Fruit fly (Drosophila melanogaster): ENCODE results near the gene Tango4.

Gene Tango4

dm6 chrX:12017815-12018439, 2.9 kb upstream of the Tango4 start, which contains the start of gene Chrac-16:
TSS of gene Chrac-16 (minus strand) at chrX:12017961.
- TF ChIP-seq woc (GFP tag; optimal IDR thresholded peaks at IDR 0.05) (peak; percentile 30), HLH106 (tag; optimal IDR thresholded peaks at IDR 0.05) (peak; percentile 2), Abd-B (GFP tag; optimal IDR thresholded peaks at IDR 0.05) (no peak), Jra (GFP tag; optimal IDR thresholded peaks at IDR 0.05) (no peak), Rel (GFP tag; optimal IDR thresholded peaks at IDR 0.05) (no peak), Rel (tag; optimal IDR thresholded peaks at IDR 0.05) (peak; percentile 32)

- TF ChIP-seq ey (GFP tag; optimal IDR thresholded peaks at IDR 0.05) (no peak), dmrt93B (GFP tag; optimal IDR thresholded peaks at IDR 0.05) (no peak), Jra (GFP tag; optimal IDR thresholded peaks at IDR 0.05) (no peak), CG9705 (GFP tag; optimal IDR thresholded peaks at IDR 0.05) (no peak), Rel (GFP tag; optimal IDR thresholded peaks at IDR 0.05) (no peak), Rel (tag; optimal IDR thresholded peaks at IDR 0.05) (peak; percentile 38), Dif (GFP tag; optimal IDR thresholded peaks at IDR 0.05; ENCODE audit: partially characterized antibody) (no peak), psq (GFP tag; optimal IDR thresholded peaks at IDR 0.05) (peak; percentile 87), dl (GFP tag; optimal IDR thresholded peaks at IDR 0.05; ENCODE audit: insufficient read depth in 1 of 2, partially characterized antibody in 2 of 2) (no peak), N (GFP tag; optimal IDR thresholded peaks at IDR 0.05) (no peak)
Measured at dm6 chrX:12018440-12019101, 2.3 kb upstream of the Tango4 start, which contains the start of gene Lsm12a. TSS of gene Lsm12a (plus strand) at chrX:12018640.

dm6 chrX:12021750-12022149, 882 bp downstream of the Tango4 start:
- no peak for TF ChIP-seq jim (GFP tag; optimal IDR thresholded peaks at IDR 0.05)
- no peak for TF ChIP-seq Jra (GFP tag; optimal IDR thresholded peaks at IDR 0.05)
- TF ChIP-seq h (GFP tag; optimal IDR thresholded peaks at IDR 0.05), result no peak
- TF ChIP-seq brk (GFP tag; optimal IDR thresholded peaks at IDR 0.05), result no peak
- TF ChIP-seq CG9705 (GFP tag; optimal IDR thresholded peaks at IDR 0.05), result no peak
- TF ChIP-seq usp (GFP tag; optimal IDR thresholded peaks at IDR 0.05), result no peak
- no peak for TF ChIP-seq Vsx2 (GFP tag; optimal IDR thresholded peaks at IDR 0.05; ENCODE audit: partially characterized antibody)
- TF ChIP-seq Hnf4 (GFP tag; optimal IDR thresholded peaks at IDR 0.05), result no peak
- TF ChIP-seq psq (GFP tag; optimal IDR thresholded peaks at IDR 0.05), result no peak
- no peak for TF ChIP-seq Rel (GFP tag; optimal IDR thresholded peaks at IDR 0.05)
- no peak for TF ChIP-seq Rel (tag; optimal IDR thresholded peaks at IDR 0.05)
- TF ChIP-seq Abd-B (GFP tag; optimal IDR thresholded peaks at IDR 0.05), result no peak
- no peak for TF ChIP-seq Sp1 (GFP tag; optimal IDR thresholded peaks at IDR 0.05)
- no peak for TF ChIP-seq fru (GFP tag; optimal IDR thresholded peaks at IDR 0.05)
- no peak for TF ChIP-seq dl (GFP tag; optimal IDR thresholded peaks at IDR 0.05; ENCODE audit: insufficient read depth in 1 of 2, partially characterized antibody in 2 of 2)
- no peak for TF ChIP-seq br (GFP tag; optimal IDR thresholded peaks at IDR 0.05)
- TF ChIP-seq Dif (GFP tag; optimal IDR thresholded peaks at IDR 0.05; ENCODE audit: partially characterized antibody), result no peak
- no peak for TF ChIP-seq CrebA (GFP tag; optimal IDR thresholded peaks at IDR 0.05; ENCODE audit: borderline replicate concordance)
- no peak for TF ChIP-seq Hr78 (GFP tag; optimal IDR thresholded peaks at IDR 0.05)
- no peak for TF ChIP-seq dmrt93B (GFP tag; optimal IDR thresholded peaks at IDR 0.05)

dm6 chrX:12028825-12029514, 8.1 kb downstream of the Tango4 start, which contains the start of gene Usp7:
TSS of gene Usp7 (minus strand) at chrX:12029032.
- peak; percentile 49 for TF ChIP-seq woc (GFP tag; optimal IDR thresholded peaks at IDR 0.05)
- no peak for TF ChIP-seq foxo (GFP tag; optimal IDR thresholded peaks at IDR 0.05)
- peak; percentile 4 for TF ChIP-seq Sp1 (GFP tag; optimal IDR thresholded peaks at IDR 0.05)
- TF ChIP-seq Rel (GFP tag; optimal IDR thresholded peaks at IDR 0.05), result no peak
- TF ChIP-seq Rel (tag; optimal IDR thresholded peaks at IDR 0.05), result peak; percentile 36
- TF ChIP-seq Myc (optimal IDR thresholded peaks at IDR 0.05), result peak; percentile 64

dm6 chrX:12031400-12031799, 10.5 kb downstream of the Tango4 start, which contains the start of gene Cyp311a1:
TSS of gene Cyp311a1 (minus strand) at chrX:12031465.
- no peak for TF ChIP-seq Hnf4 (GFP tag; optimal IDR thresholded peaks at IDR 0.05)
- TF ChIP-seq GATAd (GFP tag; optimal IDR thresholded peaks at IDR 0.05), result no peak
- TF ChIP-seq HLH106 (tag; optimal IDR thresholded peaks at IDR 0.05), result peak; percentile 7
- TF ChIP-seq dl (GFP tag; optimal IDR thresholded peaks at IDR 0.05; ENCODE audit: insufficient read depth in 1 of 2, partially characterized antibody in 2 of 2), result no peak
- TF ChIP-seq Sp1 (GFP tag; optimal IDR thresholded peaks at IDR 0.05), result peak; percentile 23
- TF ChIP-seq CG9705 (GFP tag; optimal IDR thresholded peaks at IDR 0.05), result no peak
- TF ChIP-seq OdsH (GFP tag; optimal IDR thresholded peaks at IDR 0.05), result no peak
- no peak for TF ChIP-seq usp (GFP tag; optimal IDR thresholded peaks at IDR 0.05)
- no peak for TF ChIP-seq Hr78 (GFP tag; optimal IDR thresholded peaks at IDR 0.05)
- TF ChIP-seq foxo (GFP tag; optimal IDR thresholded peaks at IDR 0.05), result no peak
- no peak for TF ChIP-seq pan (optimal IDR thresholded peaks at IDR 0.05)
- no peak for TF ChIP-seq sv (GFP tag; optimal IDR thresholded peaks at IDR 0.05)
- TF ChIP-seq jim (GFP tag; optimal IDR thresholded peaks at IDR 0.05), result no peak

All from whole organism, wandering third instar larva.